Worm (Caenorhabditis elegans) whole organism, late embryonic: ENCODE data around the gene ZK285.2.

Source experiments
- C08G9.2 ChIP-seq: sonication (generic microtip); optimal IDR thresholded peaks from 2 replicates; lab custom pipeline; 2016; ENCODE audit warnings: mild to moderate bottlenecking, missing genetic modification characterization, moderate library complexity, missing compliant biosample characterization
- Y22D7AL.16 ChIP-seq: sonication (generic microtip); optimal IDR thresholded peaks from 2 replicates; lab custom pipeline; 2016; ENCODE audit warnings: missing genetic modification characterization, missing compliant biosample characterization
- ama-1 ChIP-seq: fragments of 150-350 bp; optimal IDR thresholded peaks from 2 replicates; lab custom pipeline; 2014
- ceh-2 ChIP-seq: sonication (generic microtip); optimal IDR thresholded peaks from 2 replicates; lab custom pipeline; 2016; ENCODE audit warnings: missing genotype, missing genetic modification characterization, missing compliant biosample characterization
- ceh-30 ChIP-seq: fragments of 150-350 bp; optimal IDR thresholded peaks from 2 replicates; lab custom pipeline; 2014; ENCODE audit warnings: missing biosample characterization, missing genetic modification characterization
- elt-2 ChIP-seq: sonication (generic microtip); optimal IDR thresholded peaks from 2 replicates; lab custom pipeline; 2016; ENCODE audit warnings: missing genetic modification reagents, missing genetic modification characterization, missing compliant biosample characterization
- fkh-10 ChIP-seq: fragments of 150-350 bp; optimal IDR thresholded peaks from 2 replicates; lab custom pipeline; 2014; ENCODE audit warnings: missing biosample characterization, missing genetic modification reagents, missing genetic modification characterization
- hlh-8 ChIP-seq: sonication (generic microtip); optimal IDR thresholded peaks from 2 replicates; lab custom pipeline; 2016; ENCODE audit warnings: missing genotype, missing genetic modification characterization, missing compliant biosample characterization
- pag-3 ChIP-seq: sonication (generic microtip); optimal IDR thresholded peaks from 2 replicates; lab custom pipeline; 2016; ENCODE audit warnings: missing compliant biosample characterization, missing genetic modification characterization, borderline replicate concordance
- ref-2 ChIP-seq: sonication (generic microtip); optimal IDR thresholded peaks from 2 replicates; lab custom pipeline; 2016; ENCODE audit warnings: missing genetic modification characterization, missing compliant biosample characterization
- rnt-1 ChIP-seq: sonication (generic microtip); optimal IDR thresholded peaks from 2 replicates; lab custom pipeline; 2016; ENCODE audit warnings: missing genetic modification characterization, missing compliant biosample characterization
- tbx-2 ChIP-seq: sonication (generic microtip); optimal IDR thresholded peaks from 2 replicates; lab custom pipeline; 2016; ENCODE audit warnings: missing genetic modification characterization, missing compliant biosample characterization

- TF ChIP-seq rnt-1 (tag; lab: Kevin White, UChicago) (no peak), ama-1 (lab: Kevin White, UChicago) (no peak), fkh-10 (GFP tag; lab: Kevin White, UChicago) (no peak), tbx-2 (no peak), pag-3 (no peak), hlh-8 (tag; lab: Kevin White, UChicago) (no peak), elt-2 (tag; lab: Kevin White, UChicago) (no peak), ceh-30 (tag; lab: Kevin White, UChicago) (no peak), ceh-2 (tag; lab: Kevin White, UChicago) (no peak), C08G9.2 (tag; lab: Kevin White, UChicago) (no peak), ref-2 (tag; lab: Kevin White, UChicago) (no peak), Y22D7AL.16 (no peak)
Observed at ce11 chrV:16055031-16055430, 8.4 kb downstream of the ZK285.2 start, which contains the start of gene F14H3.4.
